Worm (Caenorhabditis elegans) whole organism, L2 larva: ENCODE data around the gene ZK897.10.

Source experiments
- C34F6.9 ChIP-seq: fragments of 150-350 bp; optimal IDR thresholded peaks from 2 replicates; lab custom pipeline; 2014; ENCODE audit warnings: missing biosample characterization, missing genetic modification characterization
- F13H6.1 ChIP-seq: sonication (generic microtip); optimal IDR thresholded peaks from 2 replicates; lab custom pipeline; 2016; ENCODE audit warnings: missing genetic modification characterization, missing compliant biosample characterization
- R02D3.7 ChIP-seq: fragments of 150-350 bp; optimal IDR thresholded peaks from 2 replicates; lab custom pipeline; 2014; ENCODE audit warnings: missing biosample characterization, missing genetic modification characterization
- Y55F3AM.14 ChIP-seq: fragments of 200-800 bp; sonication (Bioruptor generic); optimal IDR thresholded peaks from 2 replicates; lab custom pipeline; 2018; ENCODE audit warnings: mild to moderate bottlenecking, missing genetic modification characterization, missing compliant biosample characterization
- ZK546.5 ChIP-seq: sonication (generic microtip); optimal IDR thresholded peaks from 2 replicates; lab custom pipeline; 2017; ENCODE audit warnings: missing biosample characterization, missing genetic modification characterization
- aly-2 ChIP-seq: fragments of 150-350 bp; optimal IDR thresholded peaks from 2 replicates; lab custom pipeline; 2014; ENCODE audit warnings: missing biosample characterization, missing genetic modification characterization
- ceh-16 ChIP-seq: fragments of 150-350 bp; optimal IDR thresholded peaks from 2 replicates; lab custom pipeline; 2014; ENCODE audit warnings: missing biosample characterization, missing genetic modification characterization
- ceh-82 ChIP-seq: fragments of 150-350 bp; optimal IDR thresholded peaks from 2 replicates; lab custom pipeline; 2014; ENCODE audit warnings: missing biosample characterization, missing genetic modification characterization
- crh-2 ChIP-seq: sonication (generic microtip); optimal IDR thresholded peaks from 2 replicates; lab custom pipeline; 2017; ENCODE audit warnings: missing biosample characterization, missing genetic modification characterization
- dmd-4 ChIP-seq: sonication (generic microtip); optimal IDR thresholded peaks from 2 replicates; lab custom pipeline; 2017; ENCODE audit warnings: missing biosample characterization, missing genetic modification characterization
- egl-27 ChIP-seq: sonication (generic microtip); optimal IDR thresholded peaks from 3 replicates; lab custom pipeline; 2017; ENCODE audit warnings: missing biosample characterization, missing genetic modification reagents, missing genetic modification characterization
- elt-3 ChIP-seq: sonication (generic microtip); optimal IDR thresholded peaks from 2 replicates; lab custom pipeline; 2017; ENCODE audit warnings: missing biosample characterization, missing genetic modification characterization
- fos-1 ChIP-seq: fragments of 150-350 bp; optimal IDR thresholded peaks from 2 replicates; lab custom pipeline; 2014; ENCODE audit warnings: missing biosample characterization, missing genetic modification characterization
- gmeb-1 ChIP-seq: fragments of 150-350 bp; optimal IDR thresholded peaks from 2 replicates; lab custom pipeline; 2014; ENCODE audit warnings: missing biosample characterization, missing genetic modification characterization
- lin-11 ChIP-seq: fragments of 150-350 bp; sonication (generic microtip); optimal IDR thresholded peaks from 2 replicates; lab custom pipeline; 2014; ENCODE audit warnings: missing biosample characterization, missing genetic modification characterization, inconsistent platforms, mixed read lengths
- lin-13 ChIP-seq: fragments of 150-350 bp; optimal IDR thresholded peaks from 2 replicates; lab custom pipeline; 2014; ENCODE audit warnings: missing biosample characterization, missing genetic modification reagents, missing genetic modification characterization
- lin-39 ChIP-seq: fragments of 150-350 bp; optimal IDR thresholded peaks from 2 replicates; lab custom pipeline; 2014; ENCODE audit warnings: missing biosample characterization, missing genetic modification reagents, missing genetic modification characterization
- lsy-2 ChIP-seq, 2 experiments: fragments of 150-350 bp in 1 of 2; sonication (generic microtip) in 1 of 2; optimal IDR thresholded peaks; 2 replicates each; lab custom pipeline; 2014 to 2017; ENCODE audit warnings: missing biosample characterization in 2 of 2, missing genetic modification characterization in 2 of 2
- mab-5 ChIP-seq: fragments of 150-350 bp; optimal IDR thresholded peaks from 2 replicates; lab custom pipeline; 2014; ENCODE audit warnings: missing biosample characterization, missing genetic modification characterization
- mbf-1 ChIP-seq: sonication (generic microtip); optimal IDR thresholded peaks from 2 replicates; lab custom pipeline; 2017; ENCODE audit warnings: missing biosample characterization, missing genetic modification characterization
- mdl-1 ChIP-seq, 2 experiments: fragments of 150-350 bp in 1 of 2; sonication (generic microtip) in 1 of 2; optimal IDR thresholded peaks; 2 replicates each; lab custom pipeline; 2017; ENCODE audit warnings: missing biosample characterization in 2 of 2, missing genetic modification characterization in 2 of 2
- nhr-10 ChIP-seq: sonication (generic microtip); optimal IDR thresholded peaks from 2 replicates; lab custom pipeline; 2017; ENCODE audit warnings: missing biosample characterization, missing genetic modification characterization
- nhr-12 ChIP-seq: fragments of 150-350 bp; optimal IDR thresholded peaks from 2 replicates; lab custom pipeline; 2014; ENCODE audit warnings: missing biosample characterization, missing genetic modification characterization
- nhr-129 ChIP-seq: fragments of 150-350 bp; optimal IDR thresholded peaks from 2 replicates; lab custom pipeline; 2014; ENCODE audit warnings: missing biosample characterization, missing genetic modification characterization
- nhr-237 ChIP-seq: fragments of 150-350 bp; optimal IDR thresholded peaks from 2 replicates; lab custom pipeline; 2014; ENCODE audit warnings: missing biosample characterization, missing genetic modification characterization
- nhr-25 ChIP-seq: fragments of 150-350 bp; sonication (generic microtip); optimal IDR thresholded peaks from 3 replicates; lab custom pipeline; 2014; ENCODE audit warnings: missing biosample characterization, missing genetic modification characterization
- nhr-6 ChIP-seq: fragments of 150-350 bp; optimal IDR thresholded peaks from 2 replicates; lab custom pipeline; 2014; ENCODE audit warnings: missing biosample characterization, missing genetic modification characterization
- nhr-77 ChIP-seq: fragments of 150-350 bp; optimal IDR thresholded peaks from 2 replicates; lab custom pipeline; 2014; ENCODE audit warnings: missing biosample characterization, missing genetic modification characterization
- peb-1 ChIP-seq: fragments of 150-350 bp; optimal IDR thresholded peaks from 2 replicates; lab custom pipeline; 2014; ENCODE audit warnings: missing biosample characterization, missing genetic modification characterization
- skn-1 ChIP-seq: sonication (generic microtip); optimal IDR thresholded peaks from 2 replicates; lab custom pipeline; 2017; ENCODE audit warnings: missing biosample characterization, missing genetic modification characterization
- sma-3 ChIP-seq: sonication (generic microtip); optimal IDR thresholded peaks from 2 replicates; lab custom pipeline; 2016; ENCODE audit warnings: missing genetic modification reagents, missing genetic modification characterization, missing compliant biosample characterization
- sma-9 ChIP-seq, 2 experiments: fragments of 150-350 bp in 1 of 2; sonication (generic microtip) in 1 of 2; optimal IDR thresholded peaks; 2 replicates each; lab custom pipeline; 2014 to 2016; ENCODE audit warnings: missing genetic modification characterization in 2 of 2, mild to moderate bottlenecking in 1 of 2, missing biosample characterization in 1 of 2, missing compliant biosample characterization in 1 of 2, missing genetic modification reagents in 1 of 2, moderate library complexity in 1 of 2
- snpc-4 ChIP-seq: fragments of 150-350 bp; optimal IDR thresholded peaks from 2 replicates; lab custom pipeline; 2014; ENCODE audit warnings: missing biosample characterization, missing genetic modification characterization
- unc-39 ChIP-seq: fragments of 150-350 bp; optimal IDR thresholded peaks from 2 replicates; lab custom pipeline; 2014; ENCODE audit warnings: missing biosample characterization, missing genetic modification characterization
- unc-55 ChIP-seq: fragments of 150-350 bp; sonication (generic microtip); optimal IDR thresholded peaks from 3 replicates; lab custom pipeline; 2014; ENCODE audit warnings: missing biosample characterization, missing genetic modification reagents, missing genetic modification characterization
- zag-1 ChIP-seq: fragments of 150-350 bp; optimal IDR thresholded peaks from 2 replicates; lab custom pipeline; 2014; ENCODE audit warnings: missing biosample characterization, missing genetic modification characterization
- ztf-1 ChIP-seq: fragments of 200-800 bp; sonication (Bioruptor generic); conservative IDR thresholded peaks from 2 replicates; pipeline ENCODE4 v1.3.6; 2022; ENCODE audit warnings: missing genetic modification characterization, missing compliant biosample characterization
- ztf-11 ChIP-seq: sonication (generic microtip); optimal IDR thresholded peaks from 2 replicates; lab custom pipeline; 2017; ENCODE audit warnings: missing biosample characterization, missing genetic modification characterization
- ztf-4 ChIP-seq: fragments of 150-350 bp; optimal IDR thresholded peaks from 2 replicates; lab custom pipeline; 2014; ENCODE audit warnings: missing biosample characterization, missing genetic modification characterization

Gene ZK897.10

ce11 chrIV:12755641-12756040 is 9.5 kb upstream of the ZK897.10 start:
- TF ChIP-seq ZK546.5 (tag; lab: Kevin White, UChicago) (no peak), nhr-25 (tag; lab: Kevin White, UChicago) (no peak), mdl-1 (tag; optimal IDR thresholded peaks at IDR 0.05; lab: Kevin White, UChicago) (no peak), nhr-237 (tag; lab: Kevin White, UChicago) (no peak), R02D3.7 (no peak), ztf-4 (tag; lab: Kevin White, UChicago) (no peak), aly-2 (no peak), lsy-2 (tag; optimal IDR thresholded peaks at IDR 0.05; lab: Kevin White, UChicago) (no peak), nhr-129 (no peak), peb-1 (tag; lab: Kevin White, UChicago) (no peak), mab-5 (no peak), snpc-4 (no peak), ceh-82 (tag; lab: Kevin White, UChicago) (no peak), fos-1 (tag; lab: Kevin White, UChicago) (no peak)
- TF ChIP-seq, all 48 proteins: peak for 0

- no peak for TF ChIP-seq nhr-237 (tag; lab: Kevin White, UChicago)
- TF ChIP-seq crh-2, result no peak
- no peak for TF ChIP-seq R02D3.7
- TF ChIP-seq ztf-1 (GFP tag; lab: Robert Waterston, UW), result no peak
- TF ChIP-seq dmd-4, result no peak
- no peak for TF ChIP-seq elt-3
- no peak for TF ChIP-seq egl-27 (tag; lab: Kevin White, UChicago)
- TF ChIP-seq nhr-6, result no peak
- TF ChIP-seq gmeb-1, result no peak
- TF ChIP-seq nhr-10 (tag; lab: Kevin White, UChicago), result no peak
- TF ChIP-seq zag-1 (tag; lab: Kevin White, UChicago), result no peak
- no peak for TF ChIP-seq ceh-16 (tag; lab: Kevin White, UChicago)
- TF ChIP-seq nhr-77 (tag; lab: Kevin White, UChicago), result no peak
- no peak for TF ChIP-seq ztf-11
- no peak for TF ChIP-seq lin-39
- TF ChIP-seq mab-5, result no peak
- TF ChIP-seq aly-2, result no peak
- TF ChIP-seq nhr-129, result no peak
- no peak for TF ChIP-seq lin-13 (GFP tag; lab: Kevin White, UChicago)
Observed at ce11 chrIV:12757470-12757869, 7.7 kb upstream of the ZK897.10 start, which contains the start of gene flp-9. Gene flp-9, minus strand, starts transcription at chrIV:12757570.

- TF ChIP-seq egl-27 (tag; lab: Kevin White, UChicago), result no peak
- no peak for TF ChIP-seq C34F6.9
- no peak for TF ChIP-seq nhr-12 (tag; lab: Kevin White, UChicago)
- TF ChIP-seq skn-1 (tag; lab: Kevin White, UChicago), result no peak
- no peak for TF ChIP-seq ztf-4 (tag; lab: Kevin White, UChicago)
- no peak for TF ChIP-seq Y55F3AM.14 (GFP tag; lab: Kevin White, UChicago)
- no peak for TF ChIP-seq zag-1 (tag; lab: Kevin White, UChicago)
- no peak for TF ChIP-seq ceh-16 (tag; lab: Kevin White, UChicago)
- TF ChIP-seq lin-13 (GFP tag; lab: Kevin White, UChicago), result no peak
Observed at ce11 chrIV:12762782-12763181, 2.4 kb upstream of the ZK897.10 start.

- TF ChIP-seq lin-39 (no peak), sma-9 (GFP tag; optimal IDR thresholded peaks at IDR 0.05; lab: Kevin White, UChicago) (peak; percentile 62), sma-9 (tag; optimal IDR thresholded peaks at IDR 0.05; lab: Kevin White, UChicago) (no peak), lsy-2 (tag; optimal IDR thresholded peaks at IDR 0.05; lab: Kevin White, UChicago) (peak in 1 of 2 experiments; percentile 58), sma-3 (no peak), unc-39 (tag; lab: Kevin White, UChicago) (peak; percentile 32), Y55F3AM.14 (GFP tag; lab: Kevin White, UChicago) (peak; percentile 58), fos-1 (tag; lab: Kevin White, UChicago) (peak; percentile 20), F13H6.1 (tag; lab: Kevin White, UChicago) (peak; percentile 81), ceh-16 (tag; lab: Kevin White, UChicago) (no peak), lin-11 (peak; percentile 64), nhr-12 (tag; lab: Kevin White, UChicago) (no peak), nhr-129 (peak; percentile 61), unc-55 (GFP tag; lab: Kevin White, UChicago) (peak; percentile 82), mdl-1 (tag; optimal IDR thresholded peaks at IDR 0.05; lab: Kevin White, UChicago) (peak; percentile 50 to 80), mbf-1 (tag; lab: Kevin White, UChicago) (no peak), egl-27 (tag; lab: Kevin White, UChicago) (peak; percentile 28), C34F6.9 (peak; percentile 70), elt-3 (no peak), ztf-4 (tag; lab: Kevin White, UChicago) (peak; percentile 5), crh-2 (peak; percentile 16), dmd-4 (no peak), zag-1 (tag; lab: Kevin White, UChicago) (peak; percentile 79), lin-13 (GFP tag; lab: Kevin White, UChicago) (peak; percentile 54)
Observed at ce11 chrIV:12771414-12771813, 6.3 kb downstream of the ZK897.10 start.
